Worm (Caenorhabditis elegans) whole organism, young adult: ENCODE results near the gene T12B3.2.

Source experiments
- B0336.3 ChIP-seq: fragments of 200-800 bp; sonication (Bioruptor generic); IDR thresholded peaks from 2 replicates; pipeline ENCODE4 v1.3.6; 2022; ENCODE audit warnings: missing genetic modification characterization, missing compliant biosample characterization
- dox-1 ChIP-seq: fragments of 200-800 bp; sonication (Bioruptor generic); IDR thresholded peaks from 2 replicates; pipeline ENCODE4 v1.3.6; 2022; ENCODE audit warnings: missing genetic modification reagents, missing genetic modification characterization, missing compliant biosample characterization
- efl-1 ChIP-seq: fragments of 150-350 bp; optimal IDR thresholded peaks from 2 replicates; lab custom pipeline; 2014; ENCODE audit warnings: missing biosample characterization, missing genetic modification reagents, missing genetic modification characterization
- egl-18 ChIP-seq: fragments of 200-800 bp; sonication (Bioruptor generic); IDR thresholded peaks from 2 replicates; pipeline ENCODE4 v1.3.6; 2022; ENCODE audit warnings: missing genetic modification reagents, missing genetic modification characterization, missing compliant biosample characterization
- egrh-3 ChIP-seq: fragments of 200-800 bp; sonication (Bioruptor generic); IDR thresholded peaks from 2 replicates; pipeline ENCODE4 v1.3.6; 2022; ENCODE audit warnings: missing genetic modification reagents, missing genetic modification characterization, missing compliant biosample characterization
- ekl-4 ChIP-seq: fragments of 200-800 bp; sonication (Bioruptor generic); IDR thresholded peaks from 2 replicates; pipeline ENCODE4 v1.3.6; 2022; ENCODE audit warnings: missing genetic modification reagents, missing genetic modification characterization, missing compliant biosample characterization
- him-1 ChIP-seq: sonication (generic microtip); optimal IDR thresholded peaks from 2 replicates; lab custom pipeline; 2016; ENCODE audit warnings: missing genotype, missing genetic modification reagents, missing genetic modification characterization, missing compliant biosample characterization
- hrde-1 ChIP-seq: sonication (generic microtip); optimal IDR thresholded peaks from 2 replicates; lab custom pipeline; 2016; ENCODE audit warnings: missing genetic modification characterization, mild to moderate bottlenecking, missing compliant biosample characterization, moderate library complexity, missing genotype, missing genetic modification reagents, borderline replicate concordance
- madf-8 ChIP-seq: fragments of 200-800 bp; sonication (Bioruptor generic); conservative IDR thresholded peaks from 2 replicates; pipeline ENCODE4 v1.3.6; 2022; ENCODE audit warnings: missing genetic modification reagents, missing genetic modification characterization, missing compliant biosample characterization
- nfya-1 ChIP-seq: sonication (generic microtip); optimal IDR thresholded peaks from 2 replicates; lab custom pipeline; 2017; ENCODE audit warnings: antibody characterized with exemption, missing compliant biosample characterization, missing genetic modification characterization, borderline replicate concordance; ENCODE audit not compliant: insufficient read depth
- sea-2 ChIP-seq: fragments of 200-800 bp; sonication (Bioruptor generic); IDR thresholded peaks from 2 replicates; pipeline ENCODE4 v1.3.6; 2022; ENCODE audit warnings: missing genetic modification characterization, missing compliant biosample characterization
- snpc-4 ChIP-seq, 5 experiments: fragments of 150-350 bp in 1 of 5; sonication (generic microtip) in 4 of 5; optimal IDR thresholded peaks; 2 replicates each; lab custom pipeline; 2014 to 2018; ENCODE audit warnings: missing genetic modification characterization in 5 of 5, missing biosample characterization in 3 of 5, antibody characterized with exemption in 2 of 5, mild to moderate bottlenecking in 2 of 5, missing compliant biosample characterization in 2 of 5, missing genotype in 2 of 5, moderate library complexity in 2 of 5, missing genetic modification reagents in 1 of 5
- tbx-9 ChIP-seq: sonication (generic microtip); optimal IDR thresholded peaks from 2 replicates; lab custom pipeline; 2016; ENCODE audit warnings: borderline replicate concordance, missing genetic modification characterization, inconsistent platforms, missing compliant biosample characterization

DNA sequence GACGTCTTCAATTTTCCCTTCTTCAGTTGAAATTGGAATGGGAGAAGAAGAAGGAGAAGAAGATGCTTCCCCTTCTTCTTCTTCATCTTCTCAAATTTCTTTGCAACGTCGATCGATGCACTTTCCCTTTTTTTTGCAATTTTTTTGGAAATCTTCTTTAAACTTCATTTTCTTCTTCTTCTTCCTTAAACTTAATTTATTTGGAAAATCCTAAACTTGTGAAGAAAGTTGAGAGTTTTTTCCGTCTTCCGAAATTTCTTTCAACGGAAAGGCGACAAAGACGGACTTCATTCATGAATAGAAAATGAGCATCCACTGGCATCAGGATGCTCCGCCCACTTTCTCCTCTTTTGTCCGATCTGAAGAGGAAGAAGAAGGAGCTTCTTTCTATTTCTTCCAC is 37.6 kb downstream of the T12B3.2 start:
- TF ChIP-seq madf-8 (GFP tag; lab: Robert Waterston, UW) (no peak), egl-18 (GFP tag; lab: Robert Waterston, UW) (no peak), egrh-3 (GFP tag; lab: Robert Waterston, UW) (no peak), ekl-4 (no peak), nfya-1 (tag; lab: Kevin White, UChicago) (no peak), dox-1 (no peak), him-1 (tag; lab: Kevin White, UChicago) (no peak), tbx-9 (tag; lab: Kevin White, UChicago) (no peak), sea-2 (GFP tag; lab: Robert Waterston, UW) (no peak), B0336.3 (GFP tag; lab: Robert Waterston, UW) (no peak), efl-1 (GFP tag; lab: Kevin White, UChicago) (no peak), snpc-4 (GFP tag; optimal IDR thresholded peaks at IDR 0.05; lab: Kevin White, UChicago) (no peak), snpc-4 (tag; optimal IDR thresholded peaks at IDR 0.05; lab: Kevin White, UChicago) (no peak), hrde-1 (tag; lab: Kevin White, UChicago) (no peak)
